Fruit fly (Drosophila melanogaster) whole organism, embryonic: ENCODE results near the gene fusl.

ENCODE experiments used
- CG11093 ChIP-seq: fragments of 200-800 bp; sonication (Bioruptor generic); IDR thresholded peaks from 3 replicates; pipeline ENCODE4 v1.3.6; 2022; ENCODE audit warnings: missing biosample characterization, missing genetic modification characterization
- CG13123 ChIP-seq: fragments of 200-800 bp; sonication (Bioruptor generic); optimal IDR thresholded peaks from 2 replicates; lab custom pipeline; 2016; ENCODE audit warnings: missing biosample characterization, missing genetic modification characterization
- CG13424 ChIP-seq: fragments of 200-800 bp; sonication (Bioruptor generic); optimal IDR thresholded peaks from 2 replicates; lab custom pipeline; 2019; ENCODE audit warnings: missing biosample characterization, mild to moderate bottlenecking, missing genetic modification characterization, moderate library complexity
- CG13894 ChIP-seq: fragments of 200-800 bp; sonication (Bioruptor generic); optimal IDR thresholded peaks from 3 replicates; lab custom pipeline; 2018; ENCODE audit warnings: missing biosample characterization, mild to moderate bottlenecking, missing genetic modification characterization, moderate library complexity
- CG14050 ChIP-seq: fragments of 200-800 bp; sonication (Bioruptor generic); IDR thresholded peaks from 3 replicates; pipeline ENCODE4 v1.3.6; 2022; ENCODE audit warnings: missing biosample characterization, missing genetic modification characterization
- CG14860 ChIP-seq: fragments of 200-800 bp; sonication (Bioruptor generic); IDR thresholded peaks from 3 replicates; pipeline ENCODE4 v1.3.6; 2022; ENCODE audit warnings: missing biosample characterization, missing genetic modification characterization; ENCODE audit not compliant: partially characterized antibody
- CG15011 ChIP-seq: fragments of 200-800 bp; sonication (Bioruptor generic); optimal IDR thresholded peaks from 3 replicates; lab custom pipeline; 2018; ENCODE audit warnings: missing biosample characterization, mild to moderate bottlenecking, missing genetic modification characterization
- CG15601 ChIP-seq: fragments of 200-800 bp; sonication (Bioruptor generic); optimal IDR thresholded peaks from 3 replicates; lab custom pipeline; 2019; ENCODE audit warnings: missing biosample characterization, mild to moderate bottlenecking, missing genetic modification characterization, moderate library complexity
- CG1603 ChIP-seq: fragments of 200-800 bp; sonication (Bioruptor generic); optimal IDR thresholded peaks from 2 replicates; lab custom pipeline; 2019; ENCODE audit warnings: missing biosample characterization, mild to moderate bottlenecking, missing genetic modification characterization, moderate library complexity
- CG17385 ChIP-seq: fragments of 200-800 bp; sonication (Bioruptor generic); optimal IDR thresholded peaks from 3 replicates; lab custom pipeline; 2018; ENCODE audit warnings: missing biosample characterization, mild to moderate bottlenecking, missing genetic modification characterization
- CG1792 ChIP-seq: fragments of 200-800 bp; sonication (Bioruptor generic); optimal IDR thresholded peaks from 2 replicates; lab custom pipeline; 2016; ENCODE audit warnings: missing biosample characterization, missing genetic modification characterization
- CG30431 ChIP-seq: fragments of 200-800 bp; sonication (Bioruptor generic); optimal IDR thresholded peaks from 2 replicates; lab custom pipeline; 2017; ENCODE audit warnings: missing biosample characterization, missing genetic modification characterization
- CG3065 ChIP-seq: fragments of 200-800 bp; sonication (Bioruptor generic); optimal IDR thresholded peaks from 2 replicates; lab custom pipeline; 2016; ENCODE audit warnings: missing biosample characterization, missing genetic modification characterization
- CG31388 ChIP-seq: fragments of 200-800 bp; sonication (Bioruptor generic); optimal IDR thresholded peaks from 2 replicates; lab custom pipeline; 2016; ENCODE audit warnings: missing biosample characterization, missing genetic modification characterization
- CG3407 ChIP-seq: fragments of 200-800 bp; sonication (Bioruptor generic); optimal IDR thresholded peaks from 2 replicates; lab custom pipeline; 2018; ENCODE audit warnings: missing biosample characterization, mild to moderate bottlenecking, missing genetic modification characterization
- CG42726 ChIP-seq: fragments of 200-800 bp; sonication (Bioruptor generic); IDR thresholded peaks from 2 replicates; pipeline ENCODE4 v1.3.6; 2022; ENCODE audit warnings: missing biosample characterization, missing genetic modification characterization; ENCODE audit not compliant: partially characterized antibody
- CG43689 ChIP-seq: fragments of 200-800 bp; sonication (Bioruptor generic); IDR thresholded peaks from 2 replicates; pipeline ENCODE4 v1.3.6; 2022; ENCODE audit warnings: missing biosample characterization, missing genetic modification characterization
- CG4730 ChIP-seq: fragments of 200-800 bp; sonication (Bioruptor generic); IDR thresholded peaks from 2 replicates; pipeline ENCODE4 v1.3.6; 2022; ENCODE audit warnings: missing biosample characterization, missing genetic modification characterization
- CG8388 ChIP-seq: fragments of 200-800 bp; sonication (Bioruptor generic); optimal IDR thresholded peaks from 2 replicates; lab custom pipeline; 2019; ENCODE audit warnings: missing biosample characterization, mild to moderate bottlenecking, missing genetic modification characterization, moderate library complexity
- CG8944 ChIP-seq: fragments of 200-800 bp; sonication (Bioruptor generic); optimal IDR thresholded peaks from 3 replicates; lab custom pipeline; 2016; ENCODE audit warnings: missing biosample characterization, missing genetic modification characterization
- CrebB ChIP-seq: fragments of 200-800 bp; sonication (Bioruptor generic); optimal IDR thresholded peaks from 3 replicates; lab custom pipeline; 2018; ENCODE audit warnings: missing biosample characterization, mild to moderate bottlenecking, missing genetic modification characterization
- D19A ChIP-seq: fragments of 200-800 bp; optimal IDR thresholded peaks from 3 replicates; lab custom pipeline; 2019; ENCODE audit warnings: missing biosample characterization, mild to moderate bottlenecking, missing genetic modification characterization, moderate library complexity
- Dad ChIP-seq: fragments of 200-800 bp; sonication (Bioruptor generic); optimal IDR thresholded peaks from 3 replicates; lab custom pipeline; 2016; ENCODE audit warnings: missing biosample characterization, missing genetic modification characterization
- Dip2 ChIP-seq: fragments of 200-800 bp; sonication (Bioruptor generic); IDR thresholded peaks from 2 replicates; pipeline ENCODE4 v1.3.6; 2022; ENCODE audit warnings: missing biosample characterization, missing genetic modification characterization
- Dip3 ChIP-seq: fragments of 200-800 bp; sonication (Bioruptor generic); optimal IDR thresholded peaks from 3 replicates; lab custom pipeline; 2016; ENCODE audit warnings: missing biosample characterization, missing genetic modification characterization
- Doc2 ChIP-seq: fragments of 200-800 bp; sonication (Bioruptor generic); IDR thresholded peaks from 2 replicates; pipeline ENCODE4 v1.3.6; 2022; ENCODE audit warnings: missing biosample characterization, missing genetic modification characterization
- Drgx ChIP-seq: fragments of 200-800 bp; sonication (Bioruptor generic); IDR thresholded peaks from 2 replicates; pipeline ENCODE4 v1.3.6; 2022; ENCODE audit warnings: missing biosample characterization, missing genetic modification characterization
- Fer1 ChIP-seq: fragments of 200-800 bp; sonication (Bioruptor generic); optimal IDR thresholded peaks from 2 replicates; lab custom pipeline; 2017; ENCODE audit warnings: missing biosample characterization, mild to moderate bottlenecking, missing genetic modification characterization
- HLH4C ChIP-seq: fragments of 200-800 bp; sonication (Bioruptor generic); IDR thresholded peaks from 3 replicates; pipeline ENCODE4 v1.3.6; 2022; ENCODE audit warnings: missing biosample characterization, missing genetic modification characterization; ENCODE audit not compliant: partially characterized antibody
- Hmr ChIP-seq: fragments of 200-800 bp; sonication (Bioruptor generic); optimal IDR thresholded peaks from 3 replicates; lab custom pipeline; 2017; ENCODE audit warnings: mild to moderate bottlenecking, missing biosample characterization, missing genetic modification reagents, missing genetic modification characterization
- Hr3 ChIP-seq: fragments of 200-800 bp; sonication (Bioruptor generic); optimal IDR thresholded peaks from 3 replicates; lab custom pipeline; 2016; ENCODE audit warnings: missing biosample characterization, missing genetic modification characterization
- Stat92E ChIP-seq, 3 experiments: fragments of >200 bp in 2 of 3; fragments of 200-800 bp in 1 of 3; sonication (Bioruptor generic) in 1 of 3; optimal IDR thresholded peaks; 2 replicates each; lab custom pipeline; 2017 to 2019; ENCODE audit warnings: missing biosample characterization in 3 of 3, missing genetic modification characterization in 3 of 3, mild to moderate bottlenecking in 1 of 3, moderate library complexity in 1 of 3
- TFAM ChIP-seq: fragments of 200-800 bp; sonication (Bioruptor generic); optimal IDR thresholded peaks from 2 replicates; lab custom pipeline; 2017; ENCODE audit warnings: missing biosample characterization, missing genetic modification characterization, inconsistent platforms
- cg ChIP-seq: fragments of 200-800 bp; sonication (Bioruptor generic); optimal IDR thresholded peaks from 3 replicates; lab custom pipeline; 2019; ENCODE audit warnings: missing biosample characterization, mild to moderate bottlenecking, missing genetic modification characterization, moderate library complexity
- chn ChIP-seq: fragments of 200-800 bp; sonication (Bioruptor generic); optimal IDR thresholded peaks from 2 replicates; lab custom pipeline; 2016; ENCODE audit warnings: missing biosample characterization, missing genetic modification characterization
- knrl ChIP-seq: fragments of 200-800 bp; sonication (Bioruptor generic); IDR thresholded peaks from 3 replicates; pipeline ENCODE4 v1.3.6; 2022; ENCODE audit warnings: missing biosample characterization, missing genetic modification characterization; ENCODE audit not compliant: partially characterized antibody
- nerfin-1 ChIP-seq: fragments of 200-800 bp; sonication (Bioruptor generic); optimal IDR thresholded peaks from 3 replicates; lab custom pipeline; 2019; ENCODE audit warnings: missing biosample characterization, mild to moderate bottlenecking, missing genetic modification characterization, moderate library complexity
- nerfin-2 ChIP-seq: fragments of 200-800 bp; sonication (Bioruptor generic); IDR thresholded peaks from 2 replicates; pipeline ENCODE4 v1.3.6; 2022; ENCODE audit warnings: missing biosample characterization, missing genetic modification characterization; ENCODE audit not compliant: partially characterized antibody
- oc ChIP-seq: fragments of 200-800 bp; sonication (Bioruptor generic); optimal IDR thresholded peaks from 2 replicates; lab custom pipeline; 2018; ENCODE audit warnings: missing biosample characterization, mild to moderate bottlenecking, missing genetic modification characterization, moderate library complexity
- p53 ChIP-seq: fragments of 200-800 bp; sonication (Bioruptor generic); optimal IDR thresholded peaks from 2 replicates; lab custom pipeline; 2016; ENCODE audit warnings: missing biosample characterization, missing genetic modification characterization
- pfk ChIP-seq: fragments of 200-800 bp; sonication (Bioruptor generic); optimal IDR thresholded peaks from 2 replicates; lab custom pipeline; 2018; ENCODE audit warnings: missing biosample characterization, mild to moderate bottlenecking, missing genetic modification characterization, moderate library complexity
- pho ChIP-seq: fragments of 200-800 bp; sonication (Bioruptor generic); optimal IDR thresholded peaks from 2 replicates; lab custom pipeline; 2016; ENCODE audit warnings: missing biosample characterization, missing genetic modification characterization
- pum ChIP-seq: fragments of 200-800 bp; sonication (Bioruptor generic); optimal IDR thresholded peaks from 2 replicates; lab custom pipeline; 2016; ENCODE audit warnings: missing biosample characterization, missing genetic modification characterization
- repo ChIP-seq: fragments of 200-800 bp; sonication (Bioruptor generic); optimal IDR thresholded peaks from 2 replicates; lab custom pipeline; 2016; ENCODE audit warnings: missing biosample characterization, missing genetic modification characterization
- sc ChIP-seq, 3 experiments: fragments of >200 bp in 2 of 3; fragments of 200-800 bp in 1 of 3; sonication (Bioruptor generic) in 1 of 3; optimal IDR thresholded peaks; 2 replicates in 2 of 3; 3 replicates in 1 of 3; lab custom pipeline; 2017; ENCODE audit warnings: mild to moderate bottlenecking in 1 of 3, missing biosample characterization in 1 of 3, missing genetic modification characterization in 1 of 3, missing genetic modification reagents in 1 of 3
- slbo ChIP-seq: fragments of 200-800 bp; sonication (Bioruptor generic); IDR thresholded peaks from 2 replicates; pipeline ENCODE4 v1.3.6; 2022; ENCODE audit warnings: missing biosample characterization, missing genetic modification characterization
- tgo ChIP-seq: fragments of 200-800 bp; sonication (Bioruptor generic); IDR thresholded peaks from 3 replicates; pipeline ENCODE4 v1.3.6; 2022; ENCODE audit warnings: missing biosample characterization, missing genetic modification characterization
- zen2 ChIP-seq: fragments of 200-800 bp; sonication (Bioruptor generic); IDR thresholded peaks from 3 replicates; pipeline ENCODE4 v1.3.6; 2022; ENCODE audit warnings: missing biosample characterization, missing genetic modification characterization; ENCODE audit not compliant: partially characterized antibody
- zfh1 ChIP-seq: fragments of 200-800 bp; sonication (Bioruptor generic); IDR thresholded peaks from 3 replicates; pipeline ENCODE4 v1.3.6; 2022; ENCODE audit warnings: missing biosample characterization, missing genetic modification characterization

The fusl gene

dm6 chr2L:5297289-5297960, 40.4 kb downstream of the fusl start (continued):
- peak; percentile 68 for TF ChIP-seq CG13424
- peak; percentile 44 for TF ChIP-seq chn (GFP tag; lab: Kevin White, UChicago)
- TF ChIP-seq p53 = no peak
- TF ChIP-seq pum (GFP tag; lab: Kevin White, UChicago) = peak; percentile 38
- TF ChIP-seq CG43689 (GFP tag; lab: Robert Waterston, UW) = no peak
- no peak for TF ChIP-seq Stat92E (GFP tag; optimal IDR thresholded peaks at IDR 0.05; lab: Kevin White, UChicago)
- no peak for TF ChIP-seq nerfin-1 (tag; lab: Kevin White, UChicago)
- peak; percentile 47 for TF ChIP-seq D19A (tag; lab: Kevin White, UChicago)
- no peak for TF ChIP-seq Doc2 (GFP tag; lab: Robert Waterston, UW)
- peak; percentile 36 for TF ChIP-seq CG17385 (GFP tag; lab: Kevin White, UChicago)
- no peak for TF ChIP-seq zen2 (GFP tag; lab: Robert Waterston, UW)
- no peak for TF ChIP-seq pfk (GFP tag; lab: Kevin White, UChicago)
- no peak for TF ChIP-seq CG31388
- no peak for TF ChIP-seq slbo (GFP tag; lab: Robert Waterston, UW)
- no peak for TF ChIP-seq CG4730 (GFP tag; lab: Robert Waterston, UW)
- TF ChIP-seq CG15601 (tag; lab: Kevin White, UChicago) = peak; percentile 46
- no peak for TF ChIP-seq HLH4C
- peak; percentile 53; the same call in 1 of the 2 replicates for TF ChIP-seq Drgx (GFP tag; lab: Robert Waterston, UW)
- no peak for TF ChIP-seq nerfin-2 (GFP tag; lab: Robert Waterston, UW)
- no peak for TF ChIP-seq sc (optimal IDR thresholded peaks at IDR 0.05; lab: Kevin White, UChicago)
- peak; percentile 57 for TF ChIP-seq sc (GFP tag; optimal IDR thresholded peaks at IDR 0.05; lab: Kevin White, UChicago)
- no peak for TF ChIP-seq CG14860 (GFP tag; lab: Robert Waterston, UW)
- no peak for TF ChIP-seq CG11093 (GFP tag; lab: Robert Waterston, UW)
- TF ChIP-seq Hr3 (GFP tag; lab: Kevin White, UChicago) = peak; percentile 69
- TF ChIP-seq Dip2 = no peak
- peak; percentile 73 for TF ChIP-seq CG8388 (GFP tag; lab: Kevin White, UChicago)
- no peak for TF ChIP-seq CG14050 (GFP tag; lab: Robert Waterston, UW)
- TF ChIP-seq CG13123 (GFP tag; lab: Kevin White, UChicago) = no peak
- no peak for TF ChIP-seq CG30431 (GFP tag; lab: Kevin White, UChicago)
- no peak for TF ChIP-seq CrebB (tag; lab: Kevin White, UChicago)
- TF ChIP-seq CG15011 = no peak
- TF ChIP-seq CG1792 (GFP tag; lab: Kevin White, UChicago) = no peak
- no peak for TF ChIP-seq pho
- no peak for TF ChIP-seq repo (GFP tag; lab: Kevin White, UChicago)
- TF ChIP-seq TFAM (GFP tag; lab: Kevin White, UChicago) = no peak
- no peak for TF ChIP-seq knrl (GFP tag; lab: Robert Waterston, UW)
- TF ChIP-seq tgo (GFP tag; lab: Robert Waterston, UW) = no peak; the same call in 2 of the 3 replicates
- peak; percentile 83 for TF ChIP-seq CG1603 (tag; lab: Kevin White, UChicago)
- no peak for TF ChIP-seq Dad (GFP tag; lab: Kevin White, UChicago)
- TF ChIP-seq cg (GFP tag; lab: Kevin White, UChicago) = no peak
- no peak for TF ChIP-seq Fer1
- TF ChIP-seq CG42726 (GFP tag; lab: Robert Waterston, UW) = no peak
- TF ChIP-seq oc (tag; lab: Kevin White, UChicago) = no peak
- no peak for TF ChIP-seq CG8944 (GFP tag; lab: Kevin White, UChicago)
- TF ChIP-seq Hmr (GFP tag; lab: Kevin White, UChicago) = no peak
- no peak for TF ChIP-seq zfh1 (GFP tag; lab: Robert Waterston, UW)
- TF ChIP-seq Dip3 (GFP tag; lab: Kevin White, UChicago) = no peak
- no peak for TF ChIP-seq CG13894 (tag; lab: Kevin White, UChicago)
- no peak for TF ChIP-seq CG3065 (GFP tag; lab: Kevin White, UChicago)
- TF ChIP-seq CG3407 (GFP tag; lab: Kevin White, UChicago) = peak; percentile 48
